Worm (Caenorhabditis elegans): ENCODE measurements around the gene dyrb-1.

The dyrb-1 gene

ce11 chrII:9120329-9120728, 13.4 kb upstream of the dyrb-1 start:
- TF ChIP-seq ztf-3 (GFP tag; optimal IDR thresholded peaks at IDR 0.05) (no peak), ZK185.1 (tag; optimal IDR thresholded peaks at IDR 0.05; ENCODE audit: poor library complexity, severe bottlenecking) (peak; percentile 42)

- TF ChIP-seq xnd-1 (tag; optimal IDR thresholded peaks at IDR 0.05): no peak
- peak; percentile 85 for TF ChIP-seq cebp-1 (GFP tag; IDR thresholded peaks at IDR 0.05)
- TF ChIP-seq cebp-1 (tag; optimal IDR thresholded peaks at IDR 0.05): peak; percentile 93
- no peak for TF ChIP-seq snpc-1.3 (tag; optimal IDR thresholded peaks at IDR 0.05; ENCODE audit: insufficient read depth)
- TF ChIP-seq unc-62 (GFP tag; optimal IDR thresholded peaks at IDR 0.05): peak; percentile 7
- TF ChIP-seq nhr-80 (tag; optimal IDR thresholded peaks at IDR 0.05): peak; percentile 57
- no peak for TF ChIP-seq die-1 (tag; optimal IDR thresholded peaks at IDR 0.05)
- TF ChIP-seq atf-7 (tag; optimal IDR thresholded peaks at IDR 0.05): peak; percentile 34
- TF ChIP-seq ama-1 (optimal IDR thresholded peaks at IDR 0.05): no peak
- TF ChIP-seq ama-1 (GFP tag; optimal IDR thresholded peaks at IDR 0.05): peak in 1 of 2 experiments; percentile 7
- peak; percentile 10 for TF ChIP-seq lin-40 (tag; optimal IDR thresholded peaks at IDR 0.05)
- TF ChIP-seq repo-1 (tag; optimal IDR thresholded peaks at IDR 0.05): no peak
These were observed 10.9 kb upstream of the dyrb-1 start for ce11 chrII:9117789-9118242.

- TF ChIP-seq mel-28 (tag; optimal IDR thresholded peaks at IDR 0.05; ENCODE audit: borderline replicate concordance) (no peak), egl-18 (GFP tag; IDR thresholded peaks at IDR 0.05) (no peak), ets-4 (GFP tag; optimal IDR thresholded peaks at IDR 0.05) (peak; percentile 33), nhr-90 (tag; optimal IDR thresholded peaks at IDR 0.05) (no peak), ztf-28 (GFP tag; IDR thresholded peaks at IDR 0.05) (no peak), egrh-3 (GFP tag; IDR thresholded peaks at IDR 0.05) (no peak), attf-3 (GFP tag; conservative IDR thresholded peaks at IDR 0.05) (no peak), Y53F4B.3 (GFP tag; IDR thresholded peaks at IDR 0.05) (no peak), nhr-80 (tag; optimal IDR thresholded peaks at IDR 0.05) (peak; percentile 84), dox-1 (GFP tag; IDR thresholded peaks at IDR 0.05) (peak; percentile 16; the same call in 1 of the 2 replicates), C06A6.2 (GFP tag; conservative IDR thresholded peaks at IDR 0.05) (no peak), unc-62 (GFP tag; optimal IDR thresholded peaks at IDR 0.05) (no peak), tbp1 (GFP tag; optimal IDR thresholded peaks at IDR 0.05) (no peak), ztf-18 (tag; optimal IDR thresholded peaks at IDR 0.05) (no peak), xnd-1 (tag; optimal IDR thresholded peaks at IDR 0.05) (no peak)
These were observed 9.5 kb upstream of the dyrb-1 start for ce11 chrII:9116404-9116803.

- TF ChIP-seq nhr-80 (tag; optimal IDR thresholded peaks at IDR 0.05): no peak
- no peak for TF ChIP-seq repo-1 (tag; optimal IDR thresholded peaks at IDR 0.05)
- TF ChIP-seq hmg-1.2 (GFP tag; IDR thresholded peaks at IDR 0.05): no peak
- no peak for TF ChIP-seq mxl-1 (tag; optimal IDR thresholded peaks at IDR 0.05)
- TF ChIP-seq F22D6.2 (tag; optimal IDR thresholded peaks at IDR 0.05): no peak
- no peak for TF ChIP-seq snpc-3.4 (tag; optimal IDR thresholded peaks at IDR 0.05)
- TF ChIP-seq F33H1.4 (GFP tag; IDR thresholded peaks at IDR 0.05): no peak
- no peak for TF ChIP-seq tbp1 (GFP tag; optimal IDR thresholded peaks at IDR 0.05)
- TF ChIP-seq ztf-18 (tag; optimal IDR thresholded peaks at IDR 0.05): no peak
- TF ChIP-seq F52B5.7 (tag; optimal IDR thresholded peaks at IDR 0.05): no peak
- TF ChIP-seq ama-1 (optimal IDR thresholded peaks at IDR 0.05): no peak
- TF ChIP-seq ama-1 (GFP tag; optimal IDR thresholded peaks at IDR 0.05): no peak
- TF ChIP-seq F57C9.4 (tag; optimal IDR thresholded peaks at IDR 0.05): no peak
- TF ChIP-seq nhr-179 (tag; optimal IDR thresholded peaks at IDR 0.05): no peak
- TF ChIP-seq xnd-1 (tag; optimal IDR thresholded peaks at IDR 0.05): no peak
- TF ChIP-seq Y56A3A.18 (GFP tag; IDR thresholded peaks at IDR 0.05): no peak
- no peak for TF ChIP-seq tlf-1 (GFP tag; optimal IDR thresholded peaks at IDR 0.05)
- no peak for TF ChIP-seq nhr-90 (tag; optimal IDR thresholded peaks at IDR 0.05)
- no peak for TF ChIP-seq zim-3 (tag; optimal IDR thresholded peaks at IDR 0.05)
- TF ChIP-seq let-607 (tag; optimal IDR thresholded peaks at IDR 0.05): no peak
- TF ChIP-seq F49E8.2 (tag; optimal IDR thresholded peaks at IDR 0.05; ENCODE audit: insufficient read depth): no peak
These were observed 8.7 kb upstream of the dyrb-1 start for ce11 chrII:9115644-9116043.
